Worm (Caenorhabditis elegans): ENCODE data around the gene cdo-1.

Gene cdo-1

ce11 chrX:865214-865613 lies 1.8 kb upstream of the cdo-1 start:
- no peak for TF ChIP-seq ceh-20 (GFP tag; IDR thresholded peaks at IDR 0.05)
- TF ChIP-seq tra-1 (GFP tag; IDR thresholded peaks at IDR 0.05) = no peak
- TF ChIP-seq mdl-1 (tag; optimal IDR thresholded peaks at IDR 0.05) = no peak
- TF ChIP-seq lin-15B (tag; optimal IDR thresholded peaks at IDR 0.05) = no peak
- no peak for TF ChIP-seq tag-97 (GFP tag; IDR thresholded peaks at IDR 0.05)
- TF ChIP-seq Y48G9A.11 (GFP tag; IDR thresholded peaks at IDR 0.05) = 0 out of 2 replicates have a peak, but pooled peaks have one; percentile 13
- peak; percentile 5 for TF ChIP-seq hlh-11 (tag; optimal IDR thresholded peaks at IDR 0.05)
- TF ChIP-seq set-16 (GFP tag; IDR thresholded peaks at IDR 0.05) = no peak
- no peak for TF ChIP-seq spr-3 (GFP tag; optimal IDR thresholded peaks at IDR 0.05)
- TF ChIP-seq hlh-30 (tag; optimal IDR thresholded peaks at IDR 0.05; ENCODE audit: insufficient read depth) = peak; percentile 42
- no peak for TF ChIP-seq ceh-82 (tag; optimal IDR thresholded peaks at IDR 0.05)
- peak; percentile 86 for TF ChIP-seq aha-1 (tag)
- no peak for TF ChIP-seq ztf-11 (tag; optimal IDR thresholded peaks at IDR 0.05)
- peak; percentile 55; the same call in 1 of the 2 replicates for TF ChIP-seq lim-7 (GFP tag; IDR thresholded peaks at IDR 0.05)
- no peak for TF ChIP-seq spr-1 (tag; optimal IDR thresholded peaks at IDR 0.05)
- no peak for TF ChIP-seq ceh-62 (tag; optimal IDR thresholded peaks at IDR 0.05)
- TF ChIP-seq vab-7 (GFP tag; IDR thresholded peaks at IDR 0.05) = no peak
- no peak for TF ChIP-seq fkh-10 (GFP tag; optimal IDR thresholded peaks at IDR 0.05)
- no peak for TF ChIP-seq lin-1 (GFP tag; IDR thresholded peaks at IDR 0.05)
- peak; percentile 56; the same call in 1 of the 2 replicates for TF ChIP-seq snpc-1.2 (GFP tag; IDR thresholded peaks at IDR 0.05)
- 0 out of 2 replicates have a peak, but pooled peaks have one; percentile 8 for TF ChIP-seq ceh-44 (GFP tag; IDR thresholded peaks at IDR 0.05)
- no peak for TF ChIP-seq F49E8.2 (tag; optimal IDR thresholded peaks at IDR 0.05; ENCODE audit: borderline replicate concordance)
- TF ChIP-seq pha-4 (GFP tag; IDR thresholded peaks at IDR 0.05) = no peak
- no peak for TF ChIP-seq pha-4 (tag; optimal IDR thresholded peaks at IDR 0.05)
- no peak for TF ChIP-seq Y75B8A.6 (GFP tag; IDR thresholded peaks at IDR 0.05)
- TF ChIP-seq dmd-9 (GFP tag; IDR thresholded peaks at IDR 0.05) = 0 out of 2 replicates have a peak, but pooled peaks have one; percentile 42
- TF ChIP-seq mxl-2 (GFP tag; conservative IDR thresholded peaks at IDR 0.05) = 0 out of 2 replicates have a peak, but pooled peaks have one; percentile 55
- no peak for TF ChIP-seq F44E2.7 (GFP tag; IDR thresholded peaks at IDR 0.05)
- no peak for TF ChIP-seq nhr-25 (tag; optimal IDR thresholded peaks at IDR 0.05; ENCODE audit: borderline replicate concordance, insufficient read depth)
- TF ChIP-seq T26A8.4 (GFP tag; IDR thresholded peaks at IDR 0.05) = no peak
- 0 out of 2 replicates have a peak, but pooled peaks have one; percentile 20 for TF ChIP-seq madf-9 (GFP tag; conservative IDR thresholded peaks at IDR 0.05)
- TF ChIP-seq aly-2 (tag; optimal IDR thresholded peaks at IDR 0.05) = no peak
- TF ChIP-seq arid-1 (GFP tag; conservative IDR thresholded peaks at IDR 0.05) = peak; percentile 57
- no peak for TF ChIP-seq nhr-77 (tag; optimal IDR thresholded peaks at IDR 0.05)
- no peak for TF ChIP-seq saeg-2 (GFP tag; IDR thresholded peaks at IDR 0.05)
- no peak for TF ChIP-seq gei-8 (GFP tag; optimal IDR thresholded peaks at IDR 0.05)
- no peak for TF ChIP-seq F26F4.8 (GFP tag; conservative IDR thresholded peaks at IDR 0.05)
- no peak for TF ChIP-seq daf-12 (tag; optimal IDR thresholded peaks at IDR 0.05)
- no peak for TF ChIP-seq lin-38 (GFP tag; IDR thresholded peaks at IDR 0.05)
- TF ChIP-seq lsy-2 (tag; optimal IDR thresholded peaks at IDR 0.05) = no peak
- TF ChIP-seq attf-4 (tag; optimal IDR thresholded peaks at IDR 0.05) = no peak
- no peak for TF ChIP-seq nhr-6 (tag; optimal IDR thresholded peaks at IDR 0.05)
- peak; percentile 21; the same call in 1 of the 2 replicates for TF ChIP-seq dmd-6 (GFP tag; IDR thresholded peaks at IDR 0.05)
- no peak for TF ChIP-seq unc-130 (GFP tag; optimal IDR thresholded peaks at IDR 0.05)
- 0 out of 2 replicates have a peak, but pooled peaks have one; percentile 25 for TF ChIP-seq D1046.2 (GFP tag; IDR thresholded peaks at IDR 0.05)

All from whole organism, L4 larva.